Worm (Caenorhabditis elegans) whole organism, L4 larva: ENCODE data around the gene nrde-4.

Experiments used
- D1046.2 ChIP-seq: fragments of 200-800 bp; sonication (Bioruptor generic); IDR thresholded peaks from 2 replicates; pipeline ENCODE4 v1.3.6; 2022; ENCODE audit warnings: missing genetic modification characterization, missing compliant biosample characterization
- Y105C5A.15 ChIP-seq: fragments of 200-800 bp; sonication (Bioruptor generic); IDR thresholded peaks from 2 replicates; pipeline ENCODE4 v1.3.6; 2022; ENCODE audit warnings: missing genetic modification characterization, missing compliant biosample characterization
- Y75B8A.6 ChIP-seq: fragments of 200-800 bp; sonication (Bioruptor generic); IDR thresholded peaks from 2 replicates; pipeline ENCODE4 v1.3.6; 2022; ENCODE audit warnings: missing genetic modification reagents, missing genetic modification characterization, missing compliant biosample characterization
- aha-1 ChIP-seq: fragments of 150-350 bp; peaks from one replicate; lab custom pipeline; 2014; ENCODE audit warnings: missing biosample characterization, missing genetic modification characterization
- arid-1 ChIP-seq: fragments of 200-800 bp; sonication (Bioruptor generic); conservative IDR thresholded peaks from 2 replicates; pipeline ENCODE4 v1.3.6; 2022; ENCODE audit warnings: missing genetic modification reagents, missing genetic modification characterization, missing compliant biosample characterization
- ceh-20 ChIP-seq: fragments of 200-800 bp; sonication (Bioruptor generic); IDR thresholded peaks from 2 replicates; pipeline ENCODE4 v1.3.6; 2022; ENCODE audit warnings: missing genetic modification reagents, missing genetic modification characterization, missing compliant biosample characterization
- ceh-32 ChIP-seq: sonication (generic microtip); optimal IDR thresholded peaks from 2 replicates; lab custom pipeline; 2016; ENCODE audit warnings: mild to moderate bottlenecking, missing genetic modification characterization, missing compliant biosample characterization; ENCODE audit not compliant: poor library complexity
- ctbp-1 ChIP-seq: fragments of 200-800 bp; sonication (Bioruptor generic); IDR thresholded peaks from 2 replicates; pipeline ENCODE4 v1.3.6; 2022; ENCODE audit warnings: missing genetic modification reagents, missing genetic modification characterization, missing compliant biosample characterization
- duxl-1 ChIP-seq: sonication (generic microtip); optimal IDR thresholded peaks from 2 replicates; lab custom pipeline; 2016; ENCODE audit warnings: mild to moderate bottlenecking, missing genetic modification characterization, moderate library complexity, missing compliant biosample characterization; ENCODE audit not compliant: poor library complexity
- egl-27 ChIP-seq: sonication (generic microtip); optimal IDR thresholded peaks from 3 replicates; lab custom pipeline; 2017; ENCODE audit warnings: missing biosample characterization, missing genetic modification reagents, missing genetic modification characterization
- hif-1 ChIP-seq, 2 experiments: sonication (generic microtip); optimal IDR thresholded peaks; 2 replicates each; lab custom pipeline; 2016 to 2017; ENCODE audit warnings: missing compliant biosample characterization in 2 of 2, missing genetic modification characterization in 2 of 2, missing genetic modification reagents in 2 of 2, missing genotype in 2 of 2, mild to moderate bottlenecking in 1 of 2
- hlh-11 ChIP-seq: fragments of 200-800 bp; sonication (Bioruptor generic); optimal IDR thresholded peaks from 2 replicates; lab custom pipeline; 2018; ENCODE audit warnings: mild to moderate bottlenecking, missing genetic modification characterization, missing compliant biosample characterization
- hlh-30 ChIP-seq: sonication (generic microtip); optimal IDR thresholded peaks from 2 replicates; lab custom pipeline; 2017; ENCODE audit warnings: antibody characterized with exemption, mild to moderate bottlenecking, missing genetic modification characterization, missing compliant biosample characterization; ENCODE audit not compliant: insufficient read depth
- hmg-1.1 ChIP-seq: fragments of 200-800 bp; sonication (Bioruptor generic); IDR thresholded peaks from 2 replicates; pipeline ENCODE4 v1.3.6; 2022; ENCODE audit warnings: missing genetic modification reagents, missing genetic modification characterization, missing compliant biosample characterization
- lin-13 ChIP-seq: fragments of 150-350 bp; optimal IDR thresholded peaks from 2 replicates; lab custom pipeline; 2014; ENCODE audit warnings: missing biosample characterization, missing genetic modification reagents, missing genetic modification characterization
- lin-15B ChIP-seq: fragments of 150-350 bp; sonication (generic microtip); optimal IDR thresholded peaks from 3 replicates; lab custom pipeline; 2014; ENCODE audit warnings: missing biosample characterization, missing genetic modification characterization
- lir-3 ChIP-seq: sonication (generic microtip); optimal IDR thresholded peaks from 2 replicates; lab custom pipeline; 2016; ENCODE audit warnings: mild to moderate bottlenecking, missing genetic modification characterization, missing compliant biosample characterization
- lsy-2 ChIP-seq, 2 experiments: fragments of 150-350 bp in 1 of 2; sonication (generic microtip) in 1 of 2; optimal IDR thresholded peaks; 2 replicates each; lab custom pipeline; 2014 to 2017; ENCODE audit warnings: missing biosample characterization in 2 of 2, missing genetic modification characterization in 2 of 2
- mdl-1 ChIP-seq, 2 experiments: fragments of 150-350 bp in 1 of 2; sonication (generic microtip) in 1 of 2; optimal IDR thresholded peaks; 2 replicates each; lab custom pipeline; 2014 to 2017; ENCODE audit warnings: missing biosample characterization in 2 of 2, missing genetic modification characterization in 2 of 2
- nhr-10 ChIP-seq: fragments of 150-350 bp; optimal IDR thresholded peaks from 2 replicates; lab custom pipeline; 2014; ENCODE audit warnings: missing biosample characterization, missing genetic modification characterization
- nhr-102 ChIP-seq: sonication (generic microtip); optimal IDR thresholded peaks from 2 replicates; lab custom pipeline; 2016; ENCODE audit warnings: mild to moderate bottlenecking, missing genetic modification characterization, moderate library complexity, missing compliant biosample characterization
- nhr-28 ChIP-seq: fragments of 150-350 bp; optimal IDR thresholded peaks from 2 replicates; lab custom pipeline; 2014; ENCODE audit warnings: missing biosample characterization, missing genetic modification characterization
- nhr-6 ChIP-seq: fragments of 150-350 bp; optimal IDR thresholded peaks from 2 replicates; lab custom pipeline; 2014; ENCODE audit warnings: missing biosample characterization, missing genetic modification characterization
- pha-4 ChIP-seq, 2 experiments: fragments of 150-350 bp in 1 of 2; fragments of 200-800 bp in 1 of 2; sonication (Bioruptor generic) in 1 of 2; IDR thresholded peaks in 1 of 2; optimal IDR thresholded peaks in 1 of 2; 2 replicates each; pipeline versions ENCODE4 v1.3.6 to Lab custom; 2014 to 2022; ENCODE audit warnings: missing genetic modification characterization in 2 of 2, missing genetic modification reagents in 2 of 2, missing biosample characterization in 1 of 2, missing compliant biosample characterization in 1 of 2
- php-3 ChIP-seq: fragments of 200-800 bp; sonication (Bioruptor generic); IDR thresholded peaks from 2 replicates; pipeline ENCODE4 v1.3.6; 2022; ENCODE audit warnings: missing genetic modification reagents, missing genetic modification characterization, missing compliant biosample characterization
- pqm-1 ChIP-seq: sonication (generic microtip); optimal IDR thresholded peaks from 2 replicates; lab custom pipeline; 2017; ENCODE audit warnings: missing biosample characterization, missing genetic modification characterization
- rbr-2 ChIP-seq: sonication (generic microtip); optimal IDR thresholded peaks from 2 replicates; lab custom pipeline; 2016; ENCODE audit warnings: missing genotype, missing genetic modification characterization, missing compliant biosample characterization
- tra-1 ChIP-seq: fragments of 200-800 bp; sonication (Bioruptor generic); IDR thresholded peaks from 2 replicates; pipeline ENCODE4 v1.3.6; 2022; ENCODE audit warnings: missing genetic modification reagents, missing genetic modification characterization, missing compliant biosample characterization
- unc-39 ChIP-seq: sonication (generic microtip); optimal IDR thresholded peaks from 2 replicates; lab custom pipeline; 2017; ENCODE audit warnings: missing biosample characterization, missing genetic modification characterization
- unc-62 ChIP-seq, 3 experiments: fragments of 150-350 bp in 1 of 3; sonication (generic microtip); optimal IDR thresholded peaks in 2 of 3; peaks in 1 of 3; 1 replicate in 1 of 3; 2 replicates in 2 of 3; lab custom pipeline; 2014 to 2017; ENCODE audit warnings: missing biosample characterization in 3 of 3, missing genetic modification characterization in 3 of 3, missing genetic modification reagents in 3 of 3, missing genotype in 1 of 3
- zfp-2 ChIP-seq: sonication (generic microtip); optimal IDR thresholded peaks from 2 replicates; lab custom pipeline; 2016; ENCODE audit warnings: mild to moderate bottlenecking, missing genetic modification characterization, missing compliant biosample characterization
- ztf-7 ChIP-seq: fragments of 150-350 bp; optimal IDR thresholded peaks from 2 replicates; lab custom pipeline; 2014; ENCODE audit warnings: missing biosample characterization, missing genetic modification characterization

The nrde-4 gene

DNA sequence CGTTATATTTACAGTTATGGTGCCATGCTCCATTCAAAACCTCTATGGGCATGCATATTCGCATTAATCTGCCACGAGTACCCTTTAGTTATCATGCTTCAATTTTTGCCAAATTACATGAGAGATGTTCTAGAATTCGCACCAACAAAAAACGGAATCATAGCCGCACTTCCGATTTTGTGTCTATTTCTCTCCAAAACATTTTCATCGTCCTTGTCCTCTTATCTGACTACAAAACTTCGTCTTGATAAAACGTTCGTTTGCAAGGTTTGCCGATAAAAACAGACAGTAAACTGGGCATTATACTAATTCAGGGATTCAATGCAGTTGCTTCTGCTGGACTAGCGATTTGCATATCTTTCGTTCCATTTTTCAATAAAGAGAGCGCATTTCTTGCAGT is 864 bp downstream of the nrde-4 start:
- no peak for TF ChIP-seq mdl-1 (tag; optimal IDR thresholded peaks at IDR 0.05; lab: Kevin White, UChicago)
- peak; percentile 23 for TF ChIP-seq pqm-1 (tag; lab: Kevin White, UChicago)
- peak; percentile 73 for TF ChIP-seq nhr-28
- TF ChIP-seq pha-4 (GFP tag; IDR thresholded peaks at IDR 0.05; lab: Robert Waterston, UW): no peak
- TF ChIP-seq pha-4 (tag; optimal IDR thresholded peaks at IDR 0.05; lab: Kevin White, UChicago): no peak

DNA sequence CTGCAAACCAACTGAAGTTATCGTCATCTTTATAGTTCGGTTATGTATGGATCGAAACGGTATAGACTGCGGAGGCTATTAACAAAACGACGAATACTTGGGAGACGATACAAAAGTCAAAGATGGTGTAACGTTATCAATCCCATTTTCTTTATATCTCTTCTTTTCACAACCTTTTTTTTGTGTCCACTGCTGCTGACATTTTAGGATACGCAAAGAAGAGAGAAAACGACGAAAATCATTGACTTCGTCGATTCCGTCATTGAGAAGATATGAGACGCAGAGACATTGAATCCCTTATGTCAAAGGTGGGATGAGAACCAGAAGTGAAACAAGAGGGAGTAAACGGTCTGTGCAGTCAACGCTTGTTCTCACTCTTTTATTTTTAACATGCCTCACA is 2.9 kb downstream of the nrde-4 start, which contains the start of gene cima-1:
Gene cima-1, plus strand, starts transcription at position 340 of the 400 bp plus-strand sequence.
- no peak for TF ChIP-seq lin-13 (GFP tag; lab: Kevin White, UChicago)
- peak; percentile 83 for TF ChIP-seq nhr-28

DNA sequence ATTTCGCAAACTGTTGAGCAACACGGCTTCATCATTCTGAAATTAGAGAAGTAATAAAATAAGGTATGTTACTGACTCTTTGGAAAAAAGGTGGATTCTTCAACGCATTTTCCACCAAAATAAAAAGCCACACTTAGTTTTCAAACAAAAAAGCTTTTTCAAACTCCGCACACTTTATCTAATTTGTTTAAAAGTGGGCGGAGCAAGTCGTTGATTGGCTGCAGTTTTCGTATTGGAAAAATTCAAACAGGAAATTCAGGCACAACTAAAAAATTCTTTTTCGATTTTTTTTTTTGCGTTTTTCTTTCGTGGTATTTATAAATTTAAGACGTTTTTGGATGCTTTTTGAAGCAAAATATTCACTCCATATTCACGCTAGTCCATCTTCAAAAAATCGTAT is 3.6 kb downstream of the nrde-4 start:
- TF ChIP-seq pqm-1 (tag; lab: Kevin White, UChicago) (no peak), rbr-2 (tag; lab: Kevin White, UChicago) (no peak), hif-1 (tag; optimal IDR thresholded peaks at IDR 0.05; lab: Kevin White, UChicago) (no peak), hlh-30 (tag; lab: Kevin White, UChicago) (no peak), ztf-7 (no peak)

DNA sequence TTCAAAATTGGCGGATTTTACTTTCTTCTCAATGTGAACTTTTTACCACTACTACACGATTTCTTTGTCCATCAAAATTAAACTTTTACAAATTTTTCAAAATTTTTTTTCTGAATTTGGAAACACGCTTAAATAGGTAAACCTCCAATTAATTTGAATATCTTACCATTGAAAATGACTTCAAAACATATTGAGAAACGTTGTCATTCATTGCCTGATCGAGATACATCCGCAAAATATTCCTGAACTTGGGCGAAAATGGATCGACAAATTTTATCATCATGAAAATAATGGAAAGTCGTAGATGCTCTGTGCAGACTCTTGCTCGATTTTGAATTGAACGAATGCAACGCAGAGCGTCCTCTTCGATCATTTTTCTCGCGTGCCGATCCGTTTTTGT is 7.2 kb downstream of the nrde-4 start:
- TF ChIP-seq Y75B8A.6 (GFP tag; lab: Robert Waterston, UW): no peak
- TF ChIP-seq nhr-10 (tag; lab: Kevin White, UChicago): no peak
- TF ChIP-seq lsy-2 (tag; optimal IDR thresholded peaks at IDR 0.05; lab: Kevin White, UChicago): no peak
- no peak for TF ChIP-seq ctbp-1 (GFP tag; lab: Robert Waterston, UW)
- TF ChIP-seq D1046.2 (GFP tag; lab: Robert Waterston, UW): no peak
- TF ChIP-seq unc-62 (GFP tag; optimal IDR thresholded peaks at IDR 0.05 in 1 of 2; lab: Kevin White, UChicago): peak in 1 of 2 experiments; percentile 95
- TF ChIP-seq unc-62 (tag; optimal IDR thresholded peaks at IDR 0.05; lab: Kevin White, UChicago): no peak

DNA sequence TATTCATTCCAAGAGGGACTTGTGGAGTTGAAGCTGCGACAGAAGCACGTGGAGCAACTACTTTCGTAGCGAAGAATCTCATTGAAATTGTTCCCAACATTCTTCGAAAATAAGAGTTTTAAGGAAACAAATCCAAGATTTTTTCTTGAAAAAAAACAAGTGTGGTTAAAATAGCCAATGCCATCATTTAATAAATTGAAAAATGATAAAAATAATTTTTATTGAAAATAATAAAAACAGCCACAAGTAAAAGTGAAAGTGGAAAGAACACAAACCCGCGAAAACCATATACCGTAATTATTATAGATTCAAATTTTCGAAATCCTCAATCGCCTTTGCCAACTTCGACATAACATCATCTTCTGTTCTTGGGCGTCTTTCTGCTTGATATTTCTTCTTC is 7.9 kb downstream of the nrde-4 start, which contains the start of gene hmg-5:
Gene hmg-5, minus strand, starts transcription at position 101 of the 400 bp plus-strand sequence.
- TF ChIP-seq lin-15B (tag; lab: Kevin White, UChicago) (no peak), zfp-2 (tag; lab: Kevin White, UChicago) (no peak), arid-1 (GFP tag; lab: Robert Waterston, UW) (no peak), unc-39 (tag; lab: Kevin White, UChicago) (no peak), ztf-7 (no peak), egl-27 (tag; lab: Kevin White, UChicago) (no peak), ceh-32 (no peak), nhr-102 (tag; lab: Kevin White, UChicago) (no peak), duxl-1 (no peak), ceh-20 (no peak), hlh-11 (tag; lab: Kevin White, UChicago) (no peak), nhr-6 (tag; lab: Kevin White, UChicago) (no peak), hmg-1.1 (GFP tag; lab: Robert Waterston, UW) (no peak), tra-1 (GFP tag; lab: Robert Waterston, UW) (no peak), php-3 (no peak)

DNA sequence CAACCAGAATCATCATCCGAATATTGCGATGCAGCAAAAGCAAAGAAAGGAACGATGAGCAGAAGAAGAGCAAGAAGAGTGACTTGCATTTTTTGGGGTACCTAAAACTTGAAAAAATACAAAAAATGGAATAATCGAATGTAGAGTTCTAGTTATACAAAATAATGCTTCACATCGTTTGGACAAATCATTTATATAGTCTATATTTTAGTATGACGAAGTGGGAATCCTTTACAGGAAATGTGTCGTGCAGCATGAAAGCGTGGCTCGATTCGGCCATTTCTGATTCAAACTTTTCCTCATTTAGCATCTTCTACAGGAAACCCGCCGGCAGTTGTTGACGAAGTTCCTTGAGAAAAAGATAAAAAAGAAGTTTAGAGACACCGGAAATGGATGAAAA is 11.1 kb downstream of the nrde-4 start, which contains the start of gene nlp-20:
Gene nlp-20, minus strand, starts transcription at position 101 of the 400 bp plus-strand sequence.
- no peak for TF ChIP-seq nhr-102 (tag; lab: Kevin White, UChicago)
- TF ChIP-seq Y105C5A.15 (GFP tag; lab: Robert Waterston, UW): no peak
- TF ChIP-seq mdl-1 (tag; optimal IDR thresholded peaks at IDR 0.05; lab: Kevin White, UChicago): no peak
- TF ChIP-seq lir-3 (tag; lab: Kevin White, UChicago): no peak
- TF ChIP-seq aha-1 (tag; lab: Kevin White, UChicago): peak; percentile 29
- TF ChIP-seq, all 104 proteins: peak for 1
